Worm (Caenorhabditis elegans): ENCODE results near the gene gem-4.

DNA sequence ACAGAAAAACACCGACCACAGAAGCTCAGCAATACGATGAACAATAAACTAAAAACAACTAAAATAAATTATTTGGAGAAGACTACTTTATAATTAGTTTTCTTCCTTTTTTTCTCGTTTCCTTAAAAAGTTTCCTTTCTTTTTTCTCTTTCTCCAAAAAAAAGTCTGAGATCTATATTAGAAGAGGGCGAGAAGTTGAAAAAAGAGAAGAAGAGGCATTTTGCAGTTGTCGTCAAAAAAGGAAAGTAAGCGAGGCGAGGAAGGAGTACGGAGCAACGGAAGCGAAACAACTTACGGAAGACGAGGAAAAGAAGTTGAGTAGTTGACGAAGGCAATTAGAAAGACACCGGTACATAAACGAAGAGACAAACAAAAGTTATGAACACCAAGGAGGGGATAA is 50.5 kb downstream of the gem-4 start:
- TF ChIP-seq ztf-29 (GFP tag; IDR thresholded peaks at IDR 0.05) (no peak), ref-1 (GFP tag; conservative IDR thresholded peaks at IDR 0.05) (no peak), tab-1 (GFP tag; IDR thresholded peaks at IDR 0.05) (no peak), flt-1 (GFP tag; IDR thresholded peaks at IDR 0.05) (no peak), klf-2 (GFP tag; conservative IDR thresholded peaks at IDR 0.05) (no peak)

All from whole organism, midembryonic.